Worm (Caenorhabditis elegans) whole organism, L1 larva: ENCODE data around the gene F42A6.1.
"Not testable (repeated sequence)": the region's sequence is repeated elsewhere in the genome, so short reads cannot be mapped to it uniquely, and the experiment has no call there.

Experiments used
- aly-2 ChIP-seq: fragments of 150-350 bp; optimal IDR thresholded peaks from 2 replicates; lab custom pipeline; 2014; ENCODE audit warnings: missing biosample characterization, missing genetic modification characterization
- blmp-1 ChIP-seq: fragments of 150-350 bp; optimal IDR thresholded peaks from 2 replicates; lab custom pipeline; 2014; ENCODE audit warnings: missing biosample characterization, missing genetic modification characterization
- ceh-82 ChIP-seq, 3 experiments: fragments of 150-350 bp in 1 of 3; sonication (generic microtip) in 2 of 3; optimal IDR thresholded peaks; 2 replicates each; lab custom pipeline; 2014 to 2017; ENCODE audit warnings: missing biosample characterization in 3 of 3, missing genetic modification characterization in 3 of 3
- dpl-1 ChIP-seq, 3 experiments: fragments of 150-350 bp in 2 of 3; sonication (generic microtip) in 1 of 3; optimal IDR thresholded peaks; 2 replicates each; lab custom pipeline; 2014 to 2017; ENCODE audit warnings: missing biosample characterization in 3 of 3, missing genetic modification characterization in 3 of 3, missing genetic modification reagents in 3 of 3
- dsc-1 ChIP-seq: sonication (generic microtip); optimal IDR thresholded peaks from 2 replicates; lab custom pipeline; 2016; ENCODE audit warnings: mild to moderate bottlenecking, missing genetic modification characterization, missing compliant biosample characterization
- ets-5 ChIP-seq: fragments of 200-800 bp; sonication (Bioruptor generic); IDR thresholded peaks from 2 replicates; pipeline ENCODE4 v1.3.6; 2022; ENCODE audit warnings: missing genetic modification characterization, missing compliant biosample characterization
- isw-1 ChIP-seq: fragments of 200-800 bp; sonication (Bioruptor generic); IDR thresholded peaks from 2 replicates; pipeline ENCODE4 v1.3.6; 2022; ENCODE audit warnings: missing genetic modification characterization, missing compliant biosample characterization
- mdl-1 ChIP-seq, 2 experiments: fragments of 150-350 bp; optimal IDR thresholded peaks; 2 replicates each; lab custom pipeline; 2014 to 2017; ENCODE audit warnings: missing biosample characterization in 2 of 2, missing genetic modification characterization in 2 of 2, inconsistent platforms in 1 of 2
- tbx-2 ChIP-seq: sonication (generic microtip); optimal IDR thresholded peaks from 2 replicates; lab custom pipeline; 2016; ENCODE audit warnings: missing genetic modification characterization, missing compliant biosample characterization
- zag-1 ChIP-seq: fragments of 150-350 bp; optimal IDR thresholded peaks from 2 replicates; lab custom pipeline; 2014; ENCODE audit warnings: missing biosample characterization, missing genetic modification characterization
- ztf-11 ChIP-seq, 2 experiments: sonication (generic microtip); optimal IDR thresholded peaks; 2 replicates each; lab custom pipeline; 2016 to 2017; ENCODE audit warnings: missing genetic modification characterization in 2 of 2, missing biosample characterization in 1 of 2, missing compliant biosample characterization in 1 of 2
- ztf-4 ChIP-seq: fragments of 150-350 bp; optimal IDR thresholded peaks from 2 replicates; lab custom pipeline; 2014; ENCODE audit warnings: missing biosample characterization, missing genetic modification characterization

DNA sequence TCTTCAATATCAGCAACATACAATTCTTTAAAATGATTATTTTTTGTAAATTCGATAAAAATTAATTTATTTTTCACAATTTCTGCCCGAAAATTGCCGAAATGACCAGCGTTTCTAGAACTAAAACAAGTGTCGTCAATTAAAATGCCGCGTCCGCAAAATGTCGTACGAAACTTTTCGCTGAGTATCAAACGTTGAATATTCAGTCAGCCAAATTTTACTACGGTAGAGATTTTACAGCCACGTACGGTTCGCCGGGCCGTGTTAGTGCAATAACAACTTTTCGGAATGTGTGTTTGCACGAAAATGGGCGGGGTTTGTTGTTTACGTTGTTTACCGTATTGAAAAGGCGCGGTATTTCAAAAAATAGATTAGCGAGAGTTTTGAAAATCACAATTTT is 41.5 kb upstream of the F42A6.1 start:
- TF ChIP-seq blmp-1 (tag; lab: Kevin White, UChicago); aly-2 (tag; lab: Kevin White, UChicago); ztf-4 (tag; lab: Kevin White, UChicago); ceh-82 (tag; optimal IDR thresholded peaks at IDR 0.05; lab: Kevin White, UChicago); ets-5 (GFP tag; lab: Robert Waterston, UW); zag-1 (tag; lab: Kevin White, UChicago): not testable (repeated sequence)
- TF ChIP-seq dpl-1 (GFP tag; optimal IDR thresholded peaks at IDR 0.05; lab: Kevin White, UChicago) (peak; percentile 49 to 72 (median 63)), tbx-2 (tag; lab: Kevin White, UChicago) (peak; percentile 66), ztf-11 (tag; optimal IDR thresholded peaks at IDR 0.05; lab: Kevin White, UChicago) (peak in 1 of 2 experiments; percentile 1), mdl-1 (tag; optimal IDR thresholded peaks at IDR 0.05; lab: Kevin White, UChicago) (peak in 1 of 2 experiments; percentile 7), isw-1 (GFP tag; lab: Robert Waterston, UW) (peak; percentile 88), dsc-1 (tag; lab: Kevin White, UChicago) (peak; percentile 46)
